Fruit fly (Drosophila melanogaster): ENCODE results near the gene per.
A peak's percentile ranks its signal among the peaks of the same experiment; 100 is the strongest.

per gene

dm6 chrX:2646022-2646761, 39.2 kb upstream of the per start (continued):
- peak; percentile 95 for TF ChIP-seq disco-r (GFP tag; optimal IDR thresholded peaks at IDR 0.05)
- peak; percentile 91 for TF ChIP-seq CG18764 (GFP tag; optimal IDR thresholded peaks at IDR 0.05)
- TF ChIP-seq lbe (GFP tag; optimal IDR thresholded peaks at IDR 0.05) = peak; percentile 92
- TF ChIP-seq CG14667 (GFP tag; IDR thresholded peaks at IDR 0.05) = peak; percentile 89
- TF ChIP-seq C15 (GFP tag; IDR thresholded peaks at IDR 0.05) = peak; percentile 85; the same call in 1 of the 3 replicates
- peak; percentile 95 for TF ChIP-seq pum (GFP tag; optimal IDR thresholded peaks at IDR 0.05)
- TF ChIP-seq Kr (GFP tag; optimal IDR thresholded peaks at IDR 0.05) = peak; percentile 29
- peak; percentile 94 for TF ChIP-seq CG12104 (GFP tag; optimal IDR thresholded peaks at IDR 0.05)
- TF ChIP-seq CG10321 (GFP tag; IDR thresholded peaks at IDR 0.05) = peak; percentile 75; the same call in 1 of the 2 replicates
- peak; percentile 96 for TF ChIP-seq CG13424 (tag; optimal IDR thresholded peaks at IDR 0.05)
- no peak for TF ChIP-seq hkb (optimal IDR thresholded peaks at IDR 0.05)
- peak; percentile 98 for TF ChIP-seq hkb (GFP tag; IDR thresholded peaks at IDR 0.05)
- TF ChIP-seq Atf-2 (GFP tag; optimal IDR thresholded peaks at IDR 0.05) = peak; percentile 96
- peak; percentile 94 for TF ChIP-seq Sox100B (GFP tag; optimal IDR thresholded peaks at IDR 0.05)
- TF ChIP-seq tio (GFP tag; optimal IDR thresholded peaks at IDR 0.05) = peak; percentile 94
- TF ChIP-seq knrl (GFP tag; IDR thresholded peaks at IDR 0.05; ENCODE audit: partially characterized antibody) = peak; percentile 45; the same call in 2 of the 3 replicates
- no peak for TF ChIP-seq hbn (GFP tag; IDR thresholded peaks at IDR 0.05; ENCODE audit: partially characterized antibody)
- TF ChIP-seq NK7.1 (GFP tag; optimal IDR thresholded peaks at IDR 0.05) = peak; percentile 95
- TF ChIP-seq prd (optimal IDR thresholded peaks at IDR 0.05) = no peak
- peak; percentile 97 for TF ChIP-seq prd (GFP tag; IDR thresholded peaks at IDR 0.05)
- peak; percentile 96 for TF ChIP-seq onecut (GFP tag; IDR thresholded peaks at IDR 0.05)
- TF ChIP-seq CG10267 (tag; optimal IDR thresholded peaks at IDR 0.05) = peak; percentile 89
- peak; percentile 97 for TF ChIP-seq CG32767 (GFP tag; IDR thresholded peaks at IDR 0.05)
- TF ChIP-seq CG33213 (GFP tag; optimal IDR thresholded peaks at IDR 0.05) = peak; percentile 90
- TF ChIP-seq Lhr (GFP tag; optimal IDR thresholded peaks at IDR 0.05) = peak; percentile 87
- peak; percentile 89 for TF ChIP-seq abd-A (tag; optimal IDR thresholded peaks at IDR 0.05)
- TF ChIP-seq tup (GFP tag; optimal IDR thresholded peaks at IDR 0.05) = peak; percentile 92
- peak; percentile 93 for TF ChIP-seq CG1647 (GFP tag; optimal IDR thresholded peaks at IDR 0.05)
- TF ChIP-seq dati (GFP tag; IDR thresholded peaks at IDR 0.05) = peak; percentile 85
- TF ChIP-seq CG11504 (tag; optimal IDR thresholded peaks at IDR 0.05) = peak; percentile 96
- peak; percentile 64 for TF ChIP-seq cg (GFP tag; optimal IDR thresholded peaks at IDR 0.05)
- TF ChIP-seq phol (tag; optimal IDR thresholded peaks at IDR 0.05) = peak; percentile 93
- no peak for TF ChIP-seq CG15479 (GFP tag; optimal IDR thresholded peaks at IDR 0.05)
- TF ChIP-seq salm (tag; optimal IDR thresholded peaks at IDR 0.05) = peak; percentile 96
- peak; percentile 96 for TF ChIP-seq zfh2 (GFP tag; optimal IDR thresholded peaks at IDR 0.05)
- TF ChIP-seq lmd (GFP tag; IDR thresholded peaks at IDR 0.05) = peak; percentile 97
- 0 out of 3 replicates have a peak, but pooled peaks have one; percentile 52 for TF ChIP-seq CG7963 (GFP tag; IDR thresholded peaks at IDR 0.05; ENCODE audit: partially characterized antibody)
- TF ChIP-seq CG30431 (GFP tag; optimal IDR thresholded peaks at IDR 0.05) = peak; percentile 93
- TF ChIP-seq B-H2 (GFP tag; optimal IDR thresholded peaks at IDR 0.05) = peak; percentile 90
- peak; percentile 92 for TF ChIP-seq ttk (GFP tag; IDR thresholded peaks at IDR 0.05)
- TF ChIP-seq crc (GFP tag; optimal IDR thresholded peaks at IDR 0.05) = peak; percentile 94
- peak; percentile 95 for TF ChIP-seq CG4424 (GFP tag; optimal IDR thresholded peaks at IDR 0.05)
- peak; percentile 91 for TF ChIP-seq ranshi (GFP tag; IDR thresholded peaks at IDR 0.05)
- TF ChIP-seq Dfd (GFP tag; optimal IDR thresholded peaks at IDR 0.05) = no peak
- peak; percentile 86 for TF ChIP-seq Spps (tag; optimal IDR thresholded peaks at IDR 0.05)
- TF ChIP-seq CG2202 (tag; optimal IDR thresholded peaks at IDR 0.05) = peak; percentile 93
- peak; percentile 98 for TF ChIP-seq CG7839 (tag; optimal IDR thresholded peaks at IDR 0.05)
- TF ChIP-seq so (GFP tag; IDR thresholded peaks at IDR 0.05) = peak; percentile 98
- TF ChIP-seq CG12219 (GFP tag; optimal IDR thresholded peaks at IDR 0.05) = peak; percentile 98
- peak; percentile 85 for TF ChIP-seq CG11560 (tag; IDR thresholded peaks at IDR 0.05)

All from whole organism, embryonic.